Worm (Caenorhabditis elegans) whole organism, L2 larva: ENCODE measurements around the gene C30A5.16.

Experiments
- C34F6.9 ChIP-seq: fragments of 150-350 bp; optimal IDR thresholded peaks from 2 replicates; lab custom pipeline; 2014; ENCODE audit warnings: missing biosample characterization, missing genetic modification characterization
- F13H6.1 ChIP-seq: sonication (generic microtip); optimal IDR thresholded peaks from 2 replicates; lab custom pipeline; 2016; ENCODE audit warnings: missing genetic modification characterization, missing compliant biosample characterization
- Y55F3AM.14 ChIP-seq: fragments of 200-800 bp; sonication (Bioruptor generic); optimal IDR thresholded peaks from 2 replicates; lab custom pipeline; 2018; ENCODE audit warnings: mild to moderate bottlenecking, missing genetic modification characterization, missing compliant biosample characterization
- alr-1 ChIP-seq: fragments of 150-350 bp; optimal IDR thresholded peaks from 2 replicates; lab custom pipeline; 2014; ENCODE audit warnings: missing biosample characterization, missing genetic modification characterization
- ama-1 ChIP-seq: fragments of 150-350 bp; optimal IDR thresholded peaks from 2 replicates; lab custom pipeline; 2018; ENCODE audit warnings: inconsistent platforms
- blmp-1 ChIP-seq: sonication (generic microtip); optimal IDR thresholded peaks from 2 replicates; lab custom pipeline; 2017; ENCODE audit warnings: missing genetic modification characterization, mild to moderate bottlenecking, missing compliant biosample characterization, antibody characterized with exemption, moderate library complexity; ENCODE audit not compliant: insufficient read depth
- ceh-16 ChIP-seq: fragments of 150-350 bp; optimal IDR thresholded peaks from 2 replicates; lab custom pipeline; 2014; ENCODE audit warnings: missing biosample characterization, missing genetic modification characterization
- ceh-82 ChIP-seq: fragments of 150-350 bp; optimal IDR thresholded peaks from 2 replicates; lab custom pipeline; 2014; ENCODE audit warnings: missing biosample characterization, missing genetic modification characterization
- crh-2 ChIP-seq: sonication (generic microtip); optimal IDR thresholded peaks from 2 replicates; lab custom pipeline; 2017; ENCODE audit warnings: missing biosample characterization, missing genetic modification characterization
- dmd-4 ChIP-seq: sonication (generic microtip); optimal IDR thresholded peaks from 2 replicates; lab custom pipeline; 2017; ENCODE audit warnings: missing biosample characterization, missing genetic modification characterization
- egl-27 ChIP-seq: sonication (generic microtip); optimal IDR thresholded peaks from 3 replicates; lab custom pipeline; 2017; ENCODE audit warnings: missing biosample characterization, missing genetic modification reagents, missing genetic modification characterization
- elt-1 ChIP-seq: fragments of 150-350 bp; optimal IDR thresholded peaks from 2 replicates; lab custom pipeline; 2014; ENCODE audit warnings: missing biosample characterization, missing genetic modification characterization
- fos-1 ChIP-seq: fragments of 150-350 bp; optimal IDR thresholded peaks from 2 replicates; lab custom pipeline; 2014; ENCODE audit warnings: missing biosample characterization, missing genetic modification characterization
- gmeb-1 ChIP-seq: fragments of 150-350 bp; optimal IDR thresholded peaks from 2 replicates; lab custom pipeline; 2014; ENCODE audit warnings: missing biosample characterization, missing genetic modification characterization
- lin-11 ChIP-seq: fragments of 150-350 bp; sonication (generic microtip); optimal IDR thresholded peaks from 2 replicates; lab custom pipeline; 2014; ENCODE audit warnings: missing biosample characterization, missing genetic modification characterization, inconsistent platforms, mixed read lengths
- lin-13 ChIP-seq: fragments of 150-350 bp; optimal IDR thresholded peaks from 2 replicates; lab custom pipeline; 2014; ENCODE audit warnings: missing biosample characterization, missing genetic modification reagents, missing genetic modification characterization
- lin-39 ChIP-seq: fragments of 150-350 bp; optimal IDR thresholded peaks from 2 replicates; lab custom pipeline; 2014; ENCODE audit warnings: missing biosample characterization, missing genetic modification reagents, missing genetic modification characterization
- lsy-2 ChIP-seq, 2 experiments: fragments of 150-350 bp in 1 of 2; sonication (generic microtip) in 1 of 2; optimal IDR thresholded peaks; 2 replicates each; lab custom pipeline; 2014 to 2017; ENCODE audit warnings: missing biosample characterization in 2 of 2, missing genetic modification characterization in 2 of 2
- mab-5 ChIP-seq: fragments of 150-350 bp; optimal IDR thresholded peaks from 2 replicates; lab custom pipeline; 2014; ENCODE audit warnings: missing biosample characterization, missing genetic modification characterization
- mbf-1 ChIP-seq: sonication (generic microtip); optimal IDR thresholded peaks from 2 replicates; lab custom pipeline; 2017; ENCODE audit warnings: missing biosample characterization, missing genetic modification characterization
- mdl-1 ChIP-seq, 2 experiments: fragments of 150-350 bp in 1 of 2; sonication (generic microtip) in 1 of 2; optimal IDR thresholded peaks; 2 replicates each; lab custom pipeline; 2017; ENCODE audit warnings: missing biosample characterization in 2 of 2, missing genetic modification characterization in 2 of 2
- nhr-10 ChIP-seq: sonication (generic microtip); optimal IDR thresholded peaks from 2 replicates; lab custom pipeline; 2017; ENCODE audit warnings: missing biosample characterization, missing genetic modification characterization
- nhr-12 ChIP-seq: fragments of 150-350 bp; optimal IDR thresholded peaks from 2 replicates; lab custom pipeline; 2014; ENCODE audit warnings: missing biosample characterization, missing genetic modification characterization
- nhr-129 ChIP-seq: fragments of 150-350 bp; optimal IDR thresholded peaks from 2 replicates; lab custom pipeline; 2014; ENCODE audit warnings: missing biosample characterization, missing genetic modification characterization
- nhr-21 ChIP-seq: fragments of 150-350 bp; optimal IDR thresholded peaks from 2 replicates; lab custom pipeline; 2014; ENCODE audit warnings: missing biosample characterization, missing genetic modification characterization
- nhr-23 ChIP-seq: fragments of 150-350 bp; optimal IDR thresholded peaks from 2 replicates; lab custom pipeline; 2014; ENCODE audit warnings: missing biosample characterization, missing genetic modification reagents, missing genetic modification characterization
- nhr-237 ChIP-seq: fragments of 150-350 bp; optimal IDR thresholded peaks from 2 replicates; lab custom pipeline; 2014; ENCODE audit warnings: missing biosample characterization, missing genetic modification characterization
- nhr-25 ChIP-seq: fragments of 150-350 bp; sonication (generic microtip); optimal IDR thresholded peaks from 3 replicates; lab custom pipeline; 2014; ENCODE audit warnings: missing biosample characterization, missing genetic modification characterization
- nhr-6 ChIP-seq: fragments of 150-350 bp; optimal IDR thresholded peaks from 2 replicates; lab custom pipeline; 2014; ENCODE audit warnings: missing biosample characterization, missing genetic modification characterization
- nhr-77 ChIP-seq: fragments of 150-350 bp; optimal IDR thresholded peaks from 2 replicates; lab custom pipeline; 2014; ENCODE audit warnings: missing biosample characterization, missing genetic modification characterization
- sem-4 ChIP-seq: fragments of 150-350 bp; optimal IDR thresholded peaks from 2 replicates; lab custom pipeline; 2014; ENCODE audit warnings: missing biosample characterization, missing genetic modification reagents, missing genetic modification characterization
- skn-1 ChIP-seq: sonication (generic microtip); optimal IDR thresholded peaks from 2 replicates; lab custom pipeline; 2017; ENCODE audit warnings: missing biosample characterization, missing genetic modification characterization
- sma-3 ChIP-seq: sonication (generic microtip); optimal IDR thresholded peaks from 2 replicates; lab custom pipeline; 2016; ENCODE audit warnings: missing genetic modification reagents, missing genetic modification characterization, missing compliant biosample characterization
- sma-9 ChIP-seq, 2 experiments: fragments of 150-350 bp in 1 of 2; sonication (generic microtip) in 1 of 2; optimal IDR thresholded peaks; 2 replicates each; lab custom pipeline; 2014 to 2016; ENCODE audit warnings: missing genetic modification characterization in 2 of 2, mild to moderate bottlenecking in 1 of 2, missing biosample characterization in 1 of 2, missing compliant biosample characterization in 1 of 2, missing genetic modification reagents in 1 of 2, moderate library complexity in 1 of 2
- snpc-4 ChIP-seq: fragments of 150-350 bp; optimal IDR thresholded peaks from 2 replicates; lab custom pipeline; 2014; ENCODE audit warnings: missing biosample characterization, missing genetic modification characterization
- unc-55 ChIP-seq: fragments of 150-350 bp; sonication (generic microtip); optimal IDR thresholded peaks from 3 replicates; lab custom pipeline; 2014; ENCODE audit warnings: missing biosample characterization, missing genetic modification reagents, missing genetic modification characterization
- zag-1 ChIP-seq: fragments of 150-350 bp; optimal IDR thresholded peaks from 2 replicates; lab custom pipeline; 2014; ENCODE audit warnings: missing biosample characterization, missing genetic modification characterization
- ztf-1 ChIP-seq: fragments of 200-800 bp; sonication (Bioruptor generic); conservative IDR thresholded peaks from 2 replicates; pipeline ENCODE4 v1.3.6; 2022; ENCODE audit warnings: missing genetic modification characterization, missing compliant biosample characterization
- ztf-11 ChIP-seq: sonication (generic microtip); optimal IDR thresholded peaks from 2 replicates; lab custom pipeline; 2017; ENCODE audit warnings: missing biosample characterization, missing genetic modification characterization
- ztf-4 ChIP-seq: fragments of 150-350 bp; optimal IDR thresholded peaks from 2 replicates; lab custom pipeline; 2014; ENCODE audit warnings: missing biosample characterization, missing genetic modification characterization

Gene C30A5.16

DNA sequence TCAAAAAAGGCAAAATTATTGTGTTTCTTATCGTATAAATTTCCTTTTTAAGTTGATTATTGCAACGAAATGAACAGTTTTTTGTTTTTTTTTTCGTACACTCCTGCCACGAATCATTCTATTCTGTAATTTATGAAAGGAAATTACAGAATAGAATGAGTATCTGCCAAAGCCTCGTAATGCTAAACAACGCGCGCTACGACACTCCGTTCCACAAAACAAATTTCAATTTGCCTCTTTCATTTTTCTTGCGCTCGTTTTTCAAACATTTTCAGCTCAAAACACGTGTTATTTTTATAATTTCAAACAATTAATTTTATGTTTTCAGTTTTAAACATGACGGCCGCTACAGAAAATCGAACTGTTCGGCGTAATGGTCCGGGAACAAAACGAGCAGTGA lies 6.8 kb downstream of the C30A5.16 start, which contains the start of gene mob-4:
Gene mob-4 (plus strand): TSS at position 329 of the 400 bp plus-strand sequence.
- TF ChIP-seq unc-55 (GFP tag; lab: Kevin White, UChicago), result peak; percentile 32
- TF ChIP-seq ztf-11 (tag; lab: Kevin White, UChicago), result no peak
- no peak for TF ChIP-seq nhr-23 (tag; lab: Kevin White, UChicago)
- peak in 1 of 2 experiments; percentile 32 for TF ChIP-seq lsy-2 (tag; optimal IDR thresholded peaks at IDR 0.05; lab: Kevin White, UChicago)
- TF ChIP-seq ama-1 (lab: Kevin White, UChicago), result no peak
- TF ChIP-seq blmp-1, result no peak

DNA sequence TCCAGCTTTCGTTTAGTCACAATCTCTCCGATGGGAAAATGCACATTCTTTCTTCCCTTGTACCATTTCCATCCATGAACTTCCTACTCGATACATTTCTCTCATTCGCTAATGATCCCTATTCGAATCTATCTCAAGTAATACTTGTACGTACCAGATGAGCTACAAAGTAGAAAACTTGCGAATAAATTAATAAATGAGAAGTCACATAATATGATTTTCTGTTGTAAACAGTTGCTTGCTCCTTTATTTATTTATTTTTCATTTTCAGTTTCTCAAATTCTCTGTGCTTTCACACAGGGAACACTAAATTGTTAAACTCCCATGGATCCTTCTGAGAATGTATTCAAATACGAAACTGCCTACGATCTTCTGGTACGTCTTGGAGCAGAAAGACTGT lies 8.2 kb downstream of the C30A5.16 start, which contains the start of gene rfs-1:
Gene rfs-1 (plus strand): TSS at position 301 of the 400 bp plus-strand sequence.
- TF ChIP-seq nhr-21 (tag; lab: Kevin White, UChicago) (no peak), nhr-237 (no peak), zag-1 (tag; lab: Kevin White, UChicago) (no peak), ztf-4 (no peak), ceh-16 (tag; lab: Kevin White, UChicago) (no peak), dmd-4 (tag; lab: Kevin White, UChicago) (no peak), nhr-12 (tag; lab: Kevin White, UChicago) (no peak)
- TF ChIP-seq, all 48 proteins: peak for 0

DNA sequence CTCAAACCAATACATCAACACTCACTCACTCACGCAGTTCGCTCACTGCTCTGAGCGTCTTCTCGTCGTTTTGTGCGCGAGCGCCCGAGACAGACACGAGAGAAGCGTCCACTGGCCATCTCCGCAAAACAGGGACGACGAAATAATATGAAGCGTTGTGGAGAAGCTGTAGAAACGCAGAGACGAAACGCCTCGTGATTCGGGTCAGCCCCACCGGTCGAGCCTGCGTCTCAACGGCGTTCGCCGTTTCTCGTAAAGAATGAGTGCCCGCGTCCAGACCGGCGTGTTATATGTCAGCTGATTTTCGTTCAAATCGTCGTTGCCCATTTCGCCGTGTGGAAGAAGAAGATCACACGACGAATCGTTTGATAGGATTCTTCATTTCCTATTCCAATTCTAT lies 9.5 kb downstream of the C30A5.16 start, which contains the start of gene fbxl-1:
Gene fbxl-1 (plus strand): TSS at position 320 of the 400 bp plus-strand sequence.
- no peak for TF ChIP-seq elt-1
- no peak for TF ChIP-seq ztf-11 (tag; lab: Kevin White, UChicago)
- peak; percentile 66 for TF ChIP-seq zag-1 (tag; lab: Kevin White, UChicago)
- peak; percentile 78 to 92 for TF ChIP-seq mdl-1 (tag; optimal IDR thresholded peaks at IDR 0.05; lab: Kevin White, UChicago)
- TF ChIP-seq lin-13 (GFP tag; lab: Kevin White, UChicago), result peak; percentile 51
- TF ChIP-seq ceh-82 (tag; lab: Kevin White, UChicago), result no peak
- TF ChIP-seq nhr-6, result peak; percentile 18
- TF ChIP-seq sma-3 (GFP tag; lab: Kevin White, UChicago), result peak; percentile 53
- no peak for TF ChIP-seq nhr-10
- TF ChIP-seq F13H6.1 (tag; lab: Kevin White, UChicago), result peak; percentile 87
- TF ChIP-seq nhr-77, result no peak
- peak; percentile 70 for TF ChIP-seq fos-1 (tag; lab: Kevin White, UChicago)
- peak; percentile 76 for TF ChIP-seq unc-55 (GFP tag; lab: Kevin White, UChicago)
- TF ChIP-seq lsy-2 (tag; optimal IDR thresholded peaks at IDR 0.05; lab: Kevin White, UChicago), result peak in 1 of 2 experiments; percentile 88
- peak; percentile 71 for TF ChIP-seq Y55F3AM.14
- TF ChIP-seq dmd-4 (tag; lab: Kevin White, UChicago), result no peak
- TF ChIP-seq nhr-21 (tag; lab: Kevin White, UChicago), result peak; percentile 66
- peak; percentile 88 for TF ChIP-seq sem-4
- TF ChIP-seq nhr-129 (tag; lab: Kevin White, UChicago), result peak; percentile 91
- TF ChIP-seq mab-5 (tag; lab: Kevin White, UChicago), result peak; percentile 57
- TF ChIP-seq mbf-1, result no peak
- TF ChIP-seq alr-1 (tag; lab: Kevin White, UChicago), result no peak
- peak; percentile 64 for TF ChIP-seq snpc-4 (tag; lab: Kevin White, UChicago)
- TF ChIP-seq ztf-4, result peak; percentile 38
- peak; percentile 96 for TF ChIP-seq C34F6.9 (tag; lab: Kevin White, UChicago)
- no peak for TF ChIP-seq ztf-1
- TF ChIP-seq nhr-23 (tag; lab: Kevin White, UChicago), result no peak
- peak; percentile 92 for TF ChIP-seq lin-11
- TF ChIP-seq crh-2 (tag; lab: Kevin White, UChicago), result peak; percentile 75
- TF ChIP-seq nhr-25 (tag; lab: Kevin White, UChicago), result peak; percentile 54
- peak; percentile 86 for TF ChIP-seq sma-9 (GFP tag; optimal IDR thresholded peaks at IDR 0.05; lab: Kevin White, UChicago)
- no peak for TF ChIP-seq sma-9 (tag; optimal IDR thresholded peaks at IDR 0.05; lab: Kevin White, UChicago)
- peak; percentile 30 for TF ChIP-seq egl-27 (tag; lab: Kevin White, UChicago)
- no peak for TF ChIP-seq blmp-1
- peak; percentile 44 for TF ChIP-seq gmeb-1 (tag; lab: Kevin White, UChicago)
- no peak for TF ChIP-seq lin-39 (tag; lab: Kevin White, UChicago)
- TF ChIP-seq skn-1, result no peak
